Worm (Caenorhabditis elegans) whole organism, early embryonic: Measurements from ENCODE around the gene mrpl-44.

ENCODE experiments used
- B0310.2 ChIP-seq: sonication (generic microtip); optimal IDR thresholded peaks from 2 replicates; lab custom pipeline; 2016; ENCODE audit warnings: mild to moderate bottlenecking, missing genetic modification characterization, missing compliant biosample characterization
- F13C5.2 ChIP-seq: sonication (generic microtip); optimal IDR thresholded peaks from 2 replicates; lab custom pipeline; 2017; ENCODE audit warnings: mild to moderate bottlenecking, missing genetic modification characterization, inconsistent platforms, missing compliant biosample characterization
- aly-1 ChIP-seq: sonication (generic microtip); optimal IDR thresholded peaks from 2 replicates; lab custom pipeline; 2016; ENCODE audit warnings: missing genetic modification characterization, missing compliant biosample characterization
- ama-1 ChIP-seq: fragments of 150-350 bp; optimal IDR thresholded peaks from 2 replicates; lab custom pipeline; 2014
- ceh-13 ChIP-seq: fragments of 200-800 bp; sonication (Bioruptor generic); optimal IDR thresholded peaks from 2 replicates; lab custom pipeline; 2018; ENCODE audit warnings: mild to moderate bottlenecking, missing genetic modification characterization, missing compliant biosample characterization
- ceh-36 ChIP-seq: sonication (generic microtip); optimal IDR thresholded peaks from 2 replicates; lab custom pipeline; 2016; ENCODE audit warnings: missing genetic modification characterization, inconsistent platforms, missing compliant biosample characterization
- ets-7 ChIP-seq: sonication (generic microtip); optimal IDR thresholded peaks from 2 replicates; lab custom pipeline; 2016; ENCODE audit warnings: missing genotype, missing genetic modification characterization, missing compliant biosample characterization
- flt-1 ChIP-seq: fragments of 200-800 bp; sonication (Bioruptor generic); IDR thresholded peaks from 2 replicates; pipeline ENCODE4 v1.3.6; 2022; ENCODE audit warnings: missing genetic modification characterization, missing compliant biosample characterization
- hmbx-1 ChIP-seq: sonication (generic microtip); optimal IDR thresholded peaks from 2 replicates; lab custom pipeline; 2016; ENCODE audit warnings: mild to moderate bottlenecking, missing genetic modification characterization, missing compliant biosample characterization
- hmg-4 ChIP-seq: fragments of 200-800 bp; sonication (Bioruptor generic); optimal IDR thresholded peaks from 2 replicates; lab custom pipeline; 2018; ENCODE audit warnings: mild to moderate bottlenecking, missing genetic modification characterization, missing compliant biosample characterization
- hnd-1 ChIP-seq: sonication (generic microtip); optimal IDR thresholded peaks from 2 replicates; lab custom pipeline; 2016; ENCODE audit warnings: missing genetic modification characterization, missing compliant biosample characterization
- pes-1 ChIP-seq: fragments of 200-800 bp; sonication (Bioruptor generic); IDR thresholded peaks from 2 replicates; pipeline ENCODE4 v1.3.6; 2022; ENCODE audit warnings: missing genetic modification reagents, missing genetic modification characterization, missing compliant biosample characterization
- scrt-1 ChIP-seq: fragments of 200-800 bp; sonication (Bioruptor generic); IDR thresholded peaks from 2 replicates; pipeline ENCODE4 v1.3.6; 2022; ENCODE audit warnings: missing genetic modification characterization, missing compliant biosample characterization
- sea-1 ChIP-seq: fragments of 200-800 bp; sonication (Bioruptor generic); conservative IDR thresholded peaks from 2 replicates; pipeline ENCODE4 v1.3.6; 2022; ENCODE audit warnings: missing genetic modification characterization, missing compliant biosample characterization
- tbx-11 ChIP-seq: fragments of 200-800 bp; sonication (Bioruptor generic); IDR thresholded peaks from 2 replicates; pipeline ENCODE4 v1.3.6; 2022; ENCODE audit warnings: missing genetic modification characterization, missing compliant biosample characterization
- tbx-37 ChIP-seq: fragments of 200-800 bp; sonication (Bioruptor generic); conservative IDR thresholded peaks from 2 replicates; pipeline ENCODE4 v1.3.6; 2022; ENCODE audit warnings: missing genetic modification reagents, missing genetic modification characterization, missing compliant biosample characterization
- tra-4 ChIP-seq: sonication (generic microtip); optimal IDR thresholded peaks from 2 replicates; lab custom pipeline; 2017; ENCODE audit warnings: missing genetic modification characterization, missing compliant biosample characterization

The mrpl-44 gene

ce11 chrIII:9083118-9083517, 6.1 kb downstream of the mrpl-44 start:
- no peak for TF ChIP-seq sea-1 (GFP tag; lab: Robert Waterston, UW)
- TF ChIP-seq scrt-1 (GFP tag; lab: Robert Waterston, UW): no peak
- no peak for TF ChIP-seq B0310.2
- TF ChIP-seq ama-1: no peak
- no peak for TF ChIP-seq tbx-11 (GFP tag; lab: Robert Waterston, UW)
- TF ChIP-seq pes-1 (GFP tag; lab: Robert Waterston, UW): no peak

- TF ChIP-seq tbx-37: no peak
- no peak for TF ChIP-seq ceh-36 (tag; lab: Kevin White, UChicago)
- TF ChIP-seq tra-4: no peak
- TF ChIP-seq scrt-1 (GFP tag; lab: Robert Waterston, UW): no peak
- TF ChIP-seq aly-1: no peak
- no peak for TF ChIP-seq hmg-4 (GFP tag; lab: Kevin White, UChicago)
- TF ChIP-seq ceh-13: no peak
- no peak for TF ChIP-seq ama-1
- TF ChIP-seq tbx-11 (GFP tag; lab: Robert Waterston, UW): no peak
- TF ChIP-seq hnd-1 (tag; lab: Kevin White, UChicago): no peak
Measured at ce11 chrIII:9081763-9082162, 7.4 kb downstream of the mrpl-44 start, which contains the start of gene far-2. Gene far-2 (plus strand): TSS chrIII:9081828.

- no peak for TF ChIP-seq ets-7
Measured at ce11 chrIII:9081055-9081454, 8.1 kb downstream of the mrpl-44 start, which contains the start of gene far-1. Gene far-1 (minus strand): TSS chrIII:9081179.

ce11 chrIII:9080127-9080526, 9.0 kb downstream of the mrpl-44 start:
- no peak for TF ChIP-seq hmbx-1 (tag; lab: Kevin White, UChicago)
- no peak for TF ChIP-seq sea-1 (GFP tag; lab: Robert Waterston, UW)
- no peak for TF ChIP-seq tbx-37
- TF ChIP-seq tra-4: no peak

ce11 chrIII:9077708-9078107, 11.5 kb downstream of the mrpl-44 start, which contains the start of gene F02A9.1:
Gene F02A9.1 (minus strand): TSS chrIII:9077808.
- TF ChIP-seq sea-1 (GFP tag; lab: Robert Waterston, UW): no peak
- no peak for TF ChIP-seq aly-1
- no peak for TF ChIP-seq tbx-37
- TF ChIP-seq pes-1 (GFP tag; lab: Robert Waterston, UW): no peak
- no peak for TF ChIP-seq ceh-36 (tag; lab: Kevin White, UChicago)
- no peak for TF ChIP-seq tbx-11 (GFP tag; lab: Robert Waterston, UW)
- TF ChIP-seq ceh-13: no peak
- no peak for TF ChIP-seq ets-7
- no peak for TF ChIP-seq F13C5.2 (tag; lab: Kevin White, UChicago)
- no peak for TF ChIP-seq hmg-4 (GFP tag; lab: Kevin White, UChicago)
- TF ChIP-seq ama-1: no peak
- no peak for TF ChIP-seq flt-1 (GFP tag; lab: Robert Waterston, UW)
- no peak for TF ChIP-seq B0310.2
- no peak for TF ChIP-seq hmbx-1 (tag; lab: Kevin White, UChicago)
- TF ChIP-seq tra-4: no peak

ce11 chrIII:9075539-9075938, 13.6 kb downstream of the mrpl-44 start, which contains the start of gene F02A9.7:
Gene F02A9.7 (minus strand): TSS chrIII:9075639.
- no peak for TF ChIP-seq ama-1

ce11 chrIII:9072704-9073103, 16.5 kb downstream of the mrpl-44 start:
- TF ChIP-seq flt-1 (GFP tag; lab: Robert Waterston, UW) (no peak), ama-1 (no peak)

- TF ChIP-seq hmg-4 (GFP tag; lab: Kevin White, UChicago): no peak
- no peak for TF ChIP-seq ceh-36 (tag; lab: Kevin White, UChicago)
- no peak for TF ChIP-seq flt-1 (GFP tag; lab: Robert Waterston, UW)
- no peak for TF ChIP-seq scrt-1 (GFP tag; lab: Robert Waterston, UW)
Measured at ce11 chrIII:9071372-9071771, 17.8 kb downstream of the mrpl-44 start, which contains the start of gene lin-12. Gene lin-12 (minus strand): TSS chrIII:9071472.

ce11 chrIII:9069712-9070111, 19.5 kb downstream of the mrpl-44 start:
- TF ChIP-seq hmbx-1 (tag; lab: Kevin White, UChicago) (no peak), tbx-11 (GFP tag; lab: Robert Waterston, UW) (no peak), ama-1 (no peak), ets-7 (no peak), tra-4 (no peak), F13C5.2 (tag; lab: Kevin White, UChicago) (no peak), hnd-1 (tag; lab: Kevin White, UChicago) (no peak), hmg-4 (GFP tag; lab: Kevin White, UChicago) (no peak), flt-1 (GFP tag; lab: Robert Waterston, UW) (no peak), sea-1 (GFP tag; lab: Robert Waterston, UW) (no peak), scrt-1 (GFP tag; lab: Robert Waterston, UW) (no peak), pes-1 (GFP tag; lab: Robert Waterston, UW) (no peak), ceh-36 (tag; lab: Kevin White, UChicago) (no peak), B0310.2 (no peak), ceh-13 (no peak)

- no peak for TF ChIP-seq scrt-1 (GFP tag; lab: Robert Waterston, UW)
- no peak for TF ChIP-seq hmg-4 (GFP tag; lab: Kevin White, UChicago)
- no peak for TF ChIP-seq tra-4
- no peak for TF ChIP-seq ceh-13
- no peak for TF ChIP-seq aly-1
- no peak for TF ChIP-seq hnd-1 (tag; lab: Kevin White, UChicago)
- no peak for TF ChIP-seq tbx-37
- no peak for TF ChIP-seq F13C5.2 (tag; lab: Kevin White, UChicago)
- TF ChIP-seq sea-1 (GFP tag; lab: Robert Waterston, UW): no peak
- no peak for TF ChIP-seq flt-1 (GFP tag; lab: Robert Waterston, UW)
Measured at ce11 chrIII:9060267-9060666, 28.9 kb downstream of the mrpl-44 start.
